Worm (Caenorhabditis elegans): ENCODE measurements around the gene kcc-3.

DNA sequence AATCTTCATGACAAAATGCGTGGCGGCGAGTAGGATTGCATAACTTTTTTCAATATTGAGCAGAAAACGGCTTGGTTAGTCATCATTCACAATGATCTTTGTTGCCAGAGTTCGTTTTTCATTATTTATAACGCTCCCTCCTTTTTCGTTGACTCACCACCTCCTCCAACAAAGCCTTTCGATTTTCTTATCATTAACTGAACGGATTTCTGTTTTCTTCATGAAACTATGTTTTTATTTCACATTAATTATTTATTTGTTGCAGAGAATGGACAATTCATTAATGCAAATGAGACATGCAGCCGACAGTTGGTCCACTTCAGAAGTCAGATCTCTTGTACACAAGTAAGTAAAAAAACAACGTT is 39.4 kb downstream of the kcc-3 start, which contains the start of gene bath-44:
- no peak for TF ChIP-seq pqm-1 (tag; optimal IDR thresholded peaks at IDR 0.05)
- TF ChIP-seq rnt-1 (tag; optimal IDR thresholded peaks at IDR 0.05), result no peak
- TF ChIP-seq isw-1 (GFP tag; IDR thresholded peaks at IDR 0.05), result no peak
- TF ChIP-seq swsn-7 (tag; optimal IDR thresholded peaks at IDR 0.05), result no peak
- TF ChIP-seq skn-1 (tag; optimal IDR thresholded peaks at IDR 0.05), result no peak
- no peak for TF ChIP-seq ces-1 (GFP tag; optimal IDR thresholded peaks at IDR 0.05)
- no peak for TF ChIP-seq hlh-17 (GFP tag; optimal IDR thresholded peaks at IDR 0.05; ENCODE audit: borderline replicate concordance)
- TF ChIP-seq lsy-2 (tag; optimal IDR thresholded peaks at IDR 0.05), result no peak
- TF ChIP-seq nhr-237 (tag; optimal IDR thresholded peaks at IDR 0.05), result no peak
- no peak for TF ChIP-seq C34B4.2 (tag; optimal IDR thresholded peaks at IDR 0.05)

All from whole organism, L1 larva.